Fruit fly (Drosophila melanogaster) whole organism, pupa: ENCODE measurements around the gene CG31542.

Experiments used
- CG10348 ChIP-seq: fragments of 200-800 bp; sonication (Bioruptor generic); IDR thresholded peaks from 2 replicates; pipeline ENCODE4 v1.3.6; 2022; ENCODE audit warnings: missing biosample characterization, missing genetic modification characterization
- CG12605 ChIP-seq: fragments of 200-800 bp; sonication (Bioruptor generic); IDR thresholded peaks from 2 replicates; pipeline ENCODE4 v1.3.6; 2022; ENCODE audit warnings: missing biosample characterization, missing genetic modification characterization
- CG13204 ChIP-seq: fragments of 200-800 bp; sonication (Bioruptor generic); optimal IDR thresholded peaks from 2 replicates; lab custom pipeline; 2018; ENCODE audit warnings: missing biosample characterization, mild to moderate bottlenecking, missing genetic modification characterization, moderate library complexity
- CG14655 ChIP-seq: fragments of 200-800 bp; sonication (Bioruptor generic); optimal IDR thresholded peaks from 3 replicates; lab custom pipeline; 2017; ENCODE audit warnings: mild to moderate bottlenecking, missing biosample characterization, missing genetic modification reagents, missing genetic modification characterization
- CG15710 ChIP-seq: fragments of 200-800 bp; sonication (Bioruptor generic); optimal IDR thresholded peaks from 2 replicates; lab custom pipeline; 2018; ENCODE audit warnings: missing biosample characterization, mild to moderate bottlenecking, missing genetic modification characterization, moderate library complexity
- CG17806 ChIP-seq: fragments of 200-800 bp; sonication (Bioruptor generic); optimal IDR thresholded peaks from 2 replicates; lab custom pipeline; 2018; ENCODE audit warnings: missing biosample characterization, mild to moderate bottlenecking, missing genetic modification characterization, moderate library complexity
- CG32121 ChIP-seq: fragments of 200-800 bp; sonication (Bioruptor generic); IDR thresholded peaks from 2 replicates; pipeline ENCODE4 v1.3.6; 2022; ENCODE audit warnings: missing biosample characterization, missing genetic modification characterization
- CG34367 ChIP-seq: fragments of 200-800 bp; sonication (Bioruptor generic); optimal IDR thresholded peaks from 2 replicates; lab custom pipeline; 2018; ENCODE audit warnings: missing biosample characterization, mild to moderate bottlenecking, missing genetic modification characterization
- CG4496 ChIP-seq: fragments of 200-800 bp; sonication (Bioruptor generic); IDR thresholded peaks from 3 replicates; pipeline ENCODE4 v1.3.6; 2022; ENCODE audit warnings: missing biosample characterization, missing genetic modification characterization
- CG8159 ChIP-seq: fragments of 200-800 bp; sonication (Bioruptor generic); optimal IDR thresholded peaks from 3 replicates; lab custom pipeline; 2018; ENCODE audit warnings: missing biosample characterization, mild to moderate bottlenecking, missing genetic modification characterization, moderate library complexity
- CG8301 ChIP-seq: fragments of 200-800 bp; sonication (Bioruptor generic); optimal IDR thresholded peaks from 2 replicates; lab custom pipeline; 2018; ENCODE audit warnings: missing biosample characterization, mild to moderate bottlenecking, missing genetic modification characterization
- CG9948 ChIP-seq: fragments of 200-800 bp; sonication (Bioruptor generic); optimal IDR thresholded peaks from 2 replicates; lab custom pipeline; 2018; ENCODE audit warnings: missing biosample characterization, mild to moderate bottlenecking, missing genetic modification characterization, moderate library complexity
- D1 ChIP-seq: fragments of 200-800 bp; sonication (Bioruptor generic); optimal IDR thresholded peaks from 2 replicates; lab custom pipeline; 2018; ENCODE audit warnings: missing biosample characterization, mild to moderate bottlenecking, missing genetic modification characterization, moderate library complexity
- EcR ChIP-seq: fragments of 200-800 bp; sonication (Bioruptor generic); optimal IDR thresholded peaks from 3 replicates; lab custom pipeline; 2019; ENCODE audit warnings: missing biosample characterization, missing genetic modification characterization, mild to moderate bottlenecking, moderate library complexity, missing genetic modification reagents
- Ets98B ChIP-seq: fragments of 200-800 bp; sonication (Bioruptor generic); IDR thresholded peaks from 2 replicates; pipeline ENCODE4 v1.3.6; 2022; ENCODE audit warnings: missing biosample characterization, missing genetic modification characterization
- Pif1A ChIP-seq: fragments of 200-800 bp; sonication (Bioruptor generic); optimal IDR thresholded peaks from 3 replicates; lab custom pipeline; 2016; ENCODE audit warnings: missing biosample characterization, missing genetic modification characterization
- Pif1B ChIP-seq: fragments of 200-800 bp; sonication (Bioruptor generic); optimal IDR thresholded peaks from 3 replicates; lab custom pipeline; 2016; ENCODE audit warnings: missing biosample characterization, missing genetic modification characterization
- Snoo ChIP-seq: fragments of 200-800 bp; sonication (Bioruptor generic); optimal IDR thresholded peaks from 3 replicates; lab custom pipeline; 2017; ENCODE audit warnings: missing biosample characterization, mild to moderate bottlenecking, missing genetic modification characterization, inconsistent platforms
- fd96Ca ChIP-seq: fragments of 200-800 bp; sonication (Bioruptor generic); IDR thresholded peaks from 3 replicates; pipeline ENCODE4 v1.3.6; 2022; ENCODE audit warnings: missing biosample characterization, missing genetic modification characterization
- gl ChIP-seq: fragments of 200-800 bp; sonication (Bioruptor generic); optimal IDR thresholded peaks from 2 replicates; lab custom pipeline; 2018; ENCODE audit warnings: missing biosample characterization, mild to moderate bottlenecking, missing genetic modification characterization
- rn ChIP-seq: fragments of 200-800 bp; sonication (Bioruptor generic); IDR thresholded peaks from 2 replicates; pipeline ENCODE4 v1.3.6; 2022; ENCODE audit warnings: missing biosample characterization, missing genetic modification characterization

CG31542 gene

dm6 chr3R:5330338-5330737 is 39.0 kb upstream of the CG31542 start:
- TF ChIP-seq CG13204 (no peak), CG15710 (tag; lab: Kevin White, UChicago) (peak; percentile 19), CG9948 (tag; lab: Kevin White, UChicago) (peak; percentile 15), fd96Ca (GFP tag; lab: Robert Waterston, UW) (no peak), CG10348 (GFP tag; lab: Robert Waterston, UW) (no peak), CG14655 (peak; percentile 42), Pif1B (no peak), rn (GFP tag; lab: Robert Waterston, UW) (no peak), EcR (GFP tag; lab: Kevin White, UChicago) (no peak), Ets98B (GFP tag; lab: Robert Waterston, UW) (0 out of 2 replicates have a peak, but pooled peaks have one; percentile 21), CG4496 (GFP tag; lab: Robert Waterston, UW) (no peak), CG12605 (GFP tag; lab: Robert Waterston, UW) (no peak), D1 (tag; lab: Kevin White, UChicago) (no peak), Snoo (tag; lab: Kevin White, UChicago) (no peak), CG34367 (tag; lab: Kevin White, UChicago) (no peak), CG17806 (tag; lab: Kevin White, UChicago) (peak; percentile 22), gl (tag; lab: Kevin White, UChicago) (no peak), Pif1A (GFP tag; lab: Kevin White, UChicago) (peak; percentile 32), CG8159 (tag; lab: Kevin White, UChicago) (peak; percentile 43), CG8301 (tag; lab: Kevin White, UChicago) (peak; percentile 21), CG32121 (no peak)

- TF ChIP-seq CG8301 (tag; lab: Kevin White, UChicago) (no peak), CG15710 (tag; lab: Kevin White, UChicago) (peak; percentile 63), CG32121 (no peak), CG9948 (tag; lab: Kevin White, UChicago) (peak; percentile 60), Pif1A (GFP tag; lab: Kevin White, UChicago) (peak; percentile 17), Pif1B (peak; percentile 16), CG8159 (tag; lab: Kevin White, UChicago) (peak; percentile 72), CG34367 (tag; lab: Kevin White, UChicago) (peak; percentile 35), CG4496 (GFP tag; lab: Robert Waterston, UW) (0 out of 3 replicates have a peak, but pooled peaks have one; percentile 20), CG17806 (tag; lab: Kevin White, UChicago) (peak; percentile 62), fd96Ca (GFP tag; lab: Robert Waterston, UW) (no peak), EcR (GFP tag; lab: Kevin White, UChicago) (peak; percentile 91)
These were observed 37.5 kb upstream of the CG31542 start for dm6 chr3R:5331764-5332405.

- TF ChIP-seq D1 (tag; lab: Kevin White, UChicago) (no peak), Snoo (tag; lab: Kevin White, UChicago) (no peak), CG13204 (no peak), CG4496 (GFP tag; lab: Robert Waterston, UW) (no peak), CG14655 (no peak), Pif1B (no peak), CG32121 (no peak), CG12605 (GFP tag; lab: Robert Waterston, UW) (no peak), CG8301 (tag; lab: Kevin White, UChicago) (no peak), Ets98B (GFP tag; lab: Robert Waterston, UW) (no peak), CG17806 (tag; lab: Kevin White, UChicago) (no peak), fd96Ca (GFP tag; lab: Robert Waterston, UW) (no peak), gl (tag; lab: Kevin White, UChicago) (no peak), CG34367 (tag; lab: Kevin White, UChicago) (no peak), CG8159 (tag; lab: Kevin White, UChicago) (no peak), EcR (GFP tag; lab: Kevin White, UChicago) (no peak)
These were observed 22.5 kb upstream of the CG31542 start for dm6 chr3R:5346707-5347323.

dm6 chr3R:5350393-5350972 is 18.9 kb upstream of the CG31542 start, which contains the start of gene mtd:
mtd (minus strand) TSS chr3R:5350443.
- no peak for TF ChIP-seq Ets98B (GFP tag; lab: Robert Waterston, UW)
- TF ChIP-seq rn (GFP tag; lab: Robert Waterston, UW), result no peak
- no peak for TF ChIP-seq fd96Ca (GFP tag; lab: Robert Waterston, UW)
- no peak for TF ChIP-seq EcR (GFP tag; lab: Kevin White, UChicago)
- no peak for TF ChIP-seq Pif1A (GFP tag; lab: Kevin White, UChicago)
- TF ChIP-seq D1 (tag; lab: Kevin White, UChicago), result no peak
- TF ChIP-seq gl (tag; lab: Kevin White, UChicago), result no peak
- TF ChIP-seq CG13204, result no peak
- no peak for TF ChIP-seq Pif1B
- no peak for TF ChIP-seq CG4496 (GFP tag; lab: Robert Waterston, UW)
- TF ChIP-seq CG32121, result no peak
- TF ChIP-seq CG34367 (tag; lab: Kevin White, UChicago), result no peak
- no peak for TF ChIP-seq CG10348 (GFP tag; lab: Robert Waterston, UW)
- no peak for TF ChIP-seq CG15710 (tag; lab: Kevin White, UChicago)
- TF ChIP-seq CG12605 (GFP tag; lab: Robert Waterston, UW), result no peak
- TF ChIP-seq CG8159 (tag; lab: Kevin White, UChicago), result no peak
